Worm (Caenorhabditis elegans) whole organism, mixed stage, embryonic: Measurements from ENCODE around the gene Y14H12A.1.

ENCODE experiments used
- ces-1 ChIP-seq: fragments of 150-350 bp; optimal IDR thresholded peaks from 2 replicates; lab custom pipeline; 2014; ENCODE audit warnings: missing biosample characterization, missing genetic modification reagents, missing genetic modification characterization
- pha-4 ChIP-seq: fragments of 150-350 bp; optimal IDR thresholded peaks from 2 replicates; lab custom pipeline; 2018; ENCODE audit warnings: missing biosample characterization, missing genetic modification reagents, missing genetic modification characterization

- TF ChIP-seq ces-1, result no peak
- TF ChIP-seq pha-4, result no peak
Observed at ce11 chrII:3951354-3951753, 41.6 kb upstream of the Y14H12A.1 start.
